Worm (Caenorhabditis elegans): ENCODE data around the gene col-92.

col-92 gene

ce11 chrIII:11007552-11008272, 24.7 kb upstream of the col-92 start, which contains the start of the genes fipr-17 and Y48A6B.3 (continued):
- TF ChIP-seq T26A5.8 (tag; optimal IDR thresholded peaks at IDR 0.05) (no peak), lin-40 (tag; optimal IDR thresholded peaks at IDR 0.05) (peak; percentile 41), him-1 (tag; optimal IDR thresholded peaks at IDR 0.05) (peak; percentile 69), lin-35 (GFP tag; optimal IDR thresholded peaks at IDR 0.05) (peak; percentile 37 to 96 (median 70)), lir-1 (GFP tag; conservative IDR thresholded peaks at IDR 0.05) (0 out of 2 replicates have a peak, but pooled peaks have one; percentile 13), repo-1 (tag; optimal IDR thresholded peaks at IDR 0.05) (no peak), hrde-1 (tag; optimal IDR thresholded peaks at IDR 0.05; ENCODE audit: borderline replicate concordance) (no peak), ceh-40 (GFP tag; IDR thresholded peaks at IDR 0.05) (no peak), ztf-28 (GFP tag; IDR thresholded peaks at IDR 0.05) (0 out of 2 replicates have a peak, but pooled peaks have one; percentile 43), pha-4 (tag; optimal IDR thresholded peaks at IDR 0.05) (peak; percentile 62), ceh-58 (GFP tag; IDR thresholded peaks at IDR 0.05) (no peak), snpc-3.4 (tag; optimal IDR thresholded peaks at IDR 0.05) (peak; percentile 69), Y56A3A.18 (GFP tag; IDR thresholded peaks at IDR 0.05) (no peak), Y79H2A.3 (GFP tag; conservative IDR thresholded peaks at IDR 0.05) (no peak), nhr-90 (tag; optimal IDR thresholded peaks at IDR 0.05) (no peak), nhr-27 (tag; optimal IDR thresholded peaks at IDR 0.05) (no peak), dpl-1 (GFP tag; optimal IDR thresholded peaks at IDR 0.05) (peak; percentile 91), lag-1 (GFP tag; IDR thresholded peaks at IDR 0.05) (no peak), pbrm-1 (GFP tag; IDR thresholded peaks at IDR 0.05) (peak; percentile 46; the same call in 1 of the 2 replicates), hsf-1 (GFP tag; IDR thresholded peaks at IDR 0.05) (peak; percentile 65; the same call in 1 of the 2 replicates), lin-54 (GFP tag; optimal IDR thresholded peaks at IDR 0.05) (peak; percentile 98), attf-5 (GFP tag; optimal IDR thresholded peaks at IDR 0.05) (peak; percentile 88), B0336.3 (GFP tag; IDR thresholded peaks at IDR 0.05) (0 out of 2 replicates have a peak, but pooled peaks have one; percentile 24), F23B12.7 (tag; optimal IDR thresholded peaks at IDR 0.05; ENCODE audit: insufficient read depth) (peak; percentile 93), ekl-4 (GFP tag; IDR thresholded peaks at IDR 0.05) (peak; percentile 52; the same call in 1 of the 2 replicates), cebp-1 (GFP tag; IDR thresholded peaks at IDR 0.05) (no peak), cebp-1 (tag; optimal IDR thresholded peaks at IDR 0.05) (peak; percentile 62), ceh-91 (GFP tag; IDR thresholded peaks at IDR 0.05) (peak; percentile 42; the same call in 1 of the 2 replicates), madf-6 (GFP tag; IDR thresholded peaks at IDR 0.05) (peak; percentile 83), athp-1 (tag; optimal IDR thresholded peaks at IDR 0.05) (peak; percentile 21), tbp1 (GFP tag; optimal IDR thresholded peaks at IDR 0.05) (peak; percentile 65), attf-3 (GFP tag; conservative IDR thresholded peaks at IDR 0.05) (0 out of 2 replicates have a peak, but pooled peaks have one; percentile 14), rcor-1 (GFP tag; IDR thresholded peaks at IDR 0.05) (peak; percentile 56), ceh-100 (GFP tag; IDR thresholded peaks at IDR 0.05) (peak; percentile 82), madf-3 (GFP tag; IDR thresholded peaks at IDR 0.05) (0 out of 2 replicates have a peak, but pooled peaks have one; percentile 39), egrh-3 (GFP tag; IDR thresholded peaks at IDR 0.05) (0 out of 2 replicates have a peak, but pooled peaks have one; percentile 25), zim-3 (tag; optimal IDR thresholded peaks at IDR 0.05) (no peak), mcd-1 (GFP tag; IDR thresholded peaks at IDR 0.05) (peak; percentile 97), ceh-27 (GFP tag; optimal IDR thresholded peaks at IDR 0.05) (peak; percentile 42)

All from whole organism, young adult.